Fruit fly (Drosophila melanogaster) whole organism, adult: ENCODE measurements around the gene FoxK.

Experiments used
- CG14711 ChIP-seq: fragments of 200-800 bp; sonication (Bioruptor generic); optimal IDR thresholded peaks from 2 replicates; lab custom pipeline; 2018; ENCODE audit warnings: missing biosample characterization, mild to moderate bottlenecking, missing genetic modification characterization, moderate library complexity
- CG1620 ChIP-seq: fragments of 200-800 bp; sonication (Bioruptor generic); optimal IDR thresholded peaks from 2 replicates; lab custom pipeline; 2016; ENCODE audit warnings: missing biosample characterization, missing genetic modification characterization
- bab1 ChIP-seq: fragments of 200-800 bp; sonication (Bioruptor generic); optimal IDR thresholded peaks from 3 replicates; lab custom pipeline; 2019; ENCODE audit warnings: missing biosample characterization, mild to moderate bottlenecking, missing genetic modification characterization, moderate library complexity
- pad ChIP-seq: fragments of 200-800 bp; sonication (Bioruptor generic); optimal IDR thresholded peaks from 3 replicates; lab custom pipeline; 2017; ENCODE audit warnings: missing biosample characterization, missing genetic modification characterization, mild to moderate bottlenecking, moderate library complexity, missing genetic modification reagents
- tj ChIP-seq: fragments of 200-800 bp; sonication (Bioruptor generic); optimal IDR thresholded peaks from 3 replicates; lab custom pipeline; 2017; ENCODE audit warnings: missing biosample characterization, mild to moderate bottlenecking, missing genetic modification characterization, moderate library complexity

DNA sequence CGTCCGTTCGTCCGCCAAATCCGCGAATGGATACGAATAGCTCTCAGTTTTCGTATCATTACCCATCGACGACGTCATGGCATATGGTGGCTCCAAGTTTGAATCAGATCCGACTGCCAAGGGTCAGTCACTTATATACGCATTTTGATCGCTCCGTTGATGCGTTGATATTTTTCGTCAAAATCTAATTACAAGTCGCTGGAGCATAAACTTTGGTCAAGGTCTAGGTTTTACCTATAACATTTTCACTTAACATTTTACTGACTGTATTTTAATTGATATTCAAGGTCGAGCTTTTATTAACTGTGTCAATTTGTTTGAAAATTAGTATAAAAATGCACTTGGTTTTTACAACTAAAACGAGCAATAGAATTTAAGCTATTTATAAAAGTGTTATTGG is 19.0 kb downstream of the FoxK start, which contains the start of gene Elo68beta:
- TF ChIP-seq tj (GFP tag; lab: Kevin White, UChicago) (no peak), CG14711 (tag; lab: Kevin White, UChicago) (no peak), pad (GFP tag; lab: Kevin White, UChicago) (no peak), bab1 (GFP tag; lab: Kevin White, UChicago) (no peak), CG1620 (no peak)
